Worm (Caenorhabditis elegans) whole organism, L1 larva: ENCODE results near the gene rpl-11.1.

Experiments
- C04F5.9 ChIP-seq: sonication (generic microtip); optimal IDR thresholded peaks from 2 replicates; lab custom pipeline; 2016; ENCODE audit warnings: missing genetic modification characterization, missing compliant biosample characterization
- C16A3.4 ChIP-seq: fragments of 150-350 bp; optimal IDR thresholded peaks from 2 replicates; lab custom pipeline; 2014; ENCODE audit warnings: missing biosample characterization, missing genetic modification characterization
- Y116A8C.19 ChIP-seq: sonication (generic microtip); optimal IDR thresholded peaks from 2 replicates; lab custom pipeline; 2016; ENCODE audit warnings: missing compliant biosample characterization, missing genetic modification characterization, borderline replicate concordance
- aha-1 ChIP-seq: fragments of 150-350 bp; optimal IDR thresholded peaks from 2 replicates; lab custom pipeline; 2014; ENCODE audit warnings: missing biosample characterization, missing genetic modification characterization
- alr-1 ChIP-seq: fragments of 200-800 bp; sonication (Bioruptor generic); optimal IDR thresholded peaks from 2 replicates; lab custom pipeline; 2018; ENCODE audit warnings: borderline replicate concordance, mild to moderate bottlenecking, missing genetic modification characterization, missing compliant biosample characterization
- aly-2 ChIP-seq: fragments of 150-350 bp; optimal IDR thresholded peaks from 2 replicates; lab custom pipeline; 2014; ENCODE audit warnings: missing biosample characterization, missing genetic modification characterization
- ama-1 ChIP-seq: fragments of 150-350 bp; optimal IDR thresholded peaks from 2 replicates; lab custom pipeline; 2014
- blmp-1 ChIP-seq: fragments of 150-350 bp; optimal IDR thresholded peaks from 2 replicates; lab custom pipeline; 2014; ENCODE audit warnings: missing biosample characterization, missing genetic modification characterization
- ceh-90 ChIP-seq: sonication (generic microtip); optimal IDR thresholded peaks from 2 replicates; lab custom pipeline; 2016; ENCODE audit warnings: missing genetic modification characterization, missing compliant biosample characterization
- efl-1 ChIP-seq, 4 experiments: fragments of 150-350 bp; optimal IDR thresholded peaks in 3 of 4; peaks in 1 of 4; 1 replicate in 1 of 4; 2 replicates in 3 of 4; lab custom pipeline; 2014; ENCODE audit warnings: missing biosample characterization in 2 of 4, missing genetic modification characterization in 2 of 4, missing genetic modification reagents in 2 of 4
- efl-3 ChIP-seq: fragments of 200-800 bp; sonication (Bioruptor generic); optimal IDR thresholded peaks from 2 replicates; lab custom pipeline; 2018; ENCODE audit warnings: mild to moderate bottlenecking, missing genetic modification characterization, missing compliant biosample characterization
- egl-27 ChIP-seq, 2 experiments: fragments of 150-350 bp in 1 of 2; sonication (generic microtip); optimal IDR thresholded peaks; 3 replicates each; lab custom pipeline; 2017 to 2018; ENCODE audit warnings: missing biosample characterization in 2 of 2, missing genetic modification characterization in 2 of 2, missing genetic modification reagents in 2 of 2
- elt-2 ChIP-seq: sonication (generic microtip); optimal IDR thresholded peaks from 2 replicates; lab custom pipeline; 2016; ENCODE audit warnings: missing genetic modification characterization, mild to moderate bottlenecking, inconsistent platforms, missing compliant biosample characterization, missing genetic modification reagents
- elt-3 ChIP-seq, 6 experiments: fragments of 150-350 bp in 1 of 6; sonication (generic microtip); optimal IDR thresholded peaks; 2 replicates each; lab custom pipeline; 2017 to 2018; ENCODE audit warnings: missing biosample characterization in 6 of 6, missing genetic modification characterization in 6 of 6, inconsistent platforms in 1 of 6
- fkh-10 ChIP-seq: sonication (generic microtip); optimal IDR thresholded peaks from 2 replicates; lab custom pipeline; 2017; ENCODE audit warnings: missing biosample characterization, missing genetic modification reagents, missing genetic modification characterization
- fkh-8 ChIP-seq: sonication (generic microtip); optimal IDR thresholded peaks from 2 replicates; lab custom pipeline; 2016; ENCODE audit warnings: mild to moderate bottlenecking, missing genetic modification characterization, missing compliant biosample characterization
- fos-1 ChIP-seq: fragments of 150-350 bp; optimal IDR thresholded peaks from 2 replicates; lab custom pipeline; 2014; ENCODE audit warnings: missing biosample characterization, missing genetic modification characterization
- grh-1 ChIP-seq: fragments of 200-800 bp; sonication (Bioruptor generic); IDR thresholded peaks from 2 replicates; pipeline ENCODE4 v1.3.6; 2022; ENCODE audit warnings: missing genetic modification reagents, missing genetic modification characterization, missing compliant biosample characterization
- hlh-4 ChIP-seq: sonication (generic microtip); optimal IDR thresholded peaks from 2 replicates; lab custom pipeline; 2016; ENCODE audit warnings: mild to moderate bottlenecking, missing genetic modification characterization, missing compliant biosample characterization
- hpl-2 ChIP-seq: fragments of 150-350 bp; optimal IDR thresholded peaks from 2 replicates; lab custom pipeline; 2014; ENCODE audit warnings: missing biosample characterization, missing genetic modification reagents, missing genetic modification characterization
- isw-1 ChIP-seq: fragments of 200-800 bp; sonication (Bioruptor generic); IDR thresholded peaks from 2 replicates; pipeline ENCODE4 v1.3.6; 2022; ENCODE audit warnings: missing genetic modification characterization, missing compliant biosample characterization
- jun-1 ChIP-seq: fragments of 150-350 bp; optimal IDR thresholded peaks from 2 replicates; lab custom pipeline; 2014; ENCODE audit warnings: missing biosample characterization, missing genetic modification reagents, missing genetic modification characterization
- lin-15B ChIP-seq: fragments of 150-350 bp; sonication (generic microtip); optimal IDR thresholded peaks from 3 replicates; lab custom pipeline; 2014; ENCODE audit warnings: missing biosample characterization, missing genetic modification characterization
- lsy-2 ChIP-seq, 2 experiments: fragments of 150-350 bp; optimal IDR thresholded peaks; 2 replicates each; lab custom pipeline; 2014; ENCODE audit warnings: missing biosample characterization in 2 of 2, missing genetic modification characterization in 2 of 2
- mdl-1 ChIP-seq, 2 experiments: fragments of 150-350 bp; optimal IDR thresholded peaks; 2 replicates each; lab custom pipeline; 2014 to 2017; ENCODE audit warnings: missing biosample characterization in 2 of 2, missing genetic modification characterization in 2 of 2, inconsistent platforms in 1 of 2
- mef-2 ChIP-seq: fragments of 150-350 bp; optimal IDR thresholded peaks from 2 replicates; lab custom pipeline; 2014; ENCODE audit warnings: missing biosample characterization, missing genetic modification characterization
- mep-1 ChIP-seq: fragments of 150-350 bp; optimal IDR thresholded peaks from 2 replicates; lab custom pipeline; 2014; ENCODE audit warnings: missing biosample characterization, missing genetic modification characterization
- nhr-20 ChIP-seq: sonication (generic microtip); optimal IDR thresholded peaks from 2 replicates; lab custom pipeline; 2016; ENCODE audit warnings: mild to moderate bottlenecking, missing genetic modification characterization, missing compliant biosample characterization
- nhr-28 ChIP-seq: fragments of 150-350 bp; optimal IDR thresholded peaks from 2 replicates; lab custom pipeline; 2014; ENCODE audit warnings: missing biosample characterization, missing genetic modification characterization
- nhr-47 ChIP-seq: sonication (generic microtip); optimal IDR thresholded peaks from 2 replicates; lab custom pipeline; 2016; ENCODE audit warnings: mild to moderate bottlenecking, missing genetic modification characterization, moderate library complexity, missing compliant biosample characterization
- nhr-71 ChIP-seq: sonication (generic microtip); optimal IDR thresholded peaks from 2 replicates; lab custom pipeline; 2016; ENCODE audit warnings: mild to moderate bottlenecking, missing genetic modification characterization, moderate library complexity, missing compliant biosample characterization
- nhr-76 ChIP-seq: sonication (generic microtip); optimal IDR thresholded peaks from 2 replicates; lab custom pipeline; 2017; ENCODE audit warnings: missing biosample characterization, missing genetic modification characterization
- nhr-77 ChIP-seq: fragments of 150-350 bp; optimal IDR thresholded peaks from 2 replicates; lab custom pipeline; 2014; ENCODE audit warnings: missing biosample characterization, missing genetic modification characterization
- nhr-85 ChIP-seq: sonication (generic microtip); peaks from one replicate; lab custom pipeline; 2016; ENCODE audit warnings: missing genetic modification characterization, inconsistent platforms, missing compliant biosample characterization
- pag-3 ChIP-seq: sonication (generic microtip); optimal IDR thresholded peaks from 2 replicates; lab custom pipeline; 2017; ENCODE audit warnings: missing genetic modification characterization, mild to moderate bottlenecking, missing compliant biosample characterization, antibody characterized with exemption, borderline replicate concordance; ENCODE audit not compliant: insufficient read depth
- pqm-1 ChIP-seq: sonication (generic microtip); optimal IDR thresholded peaks from 3 replicates; lab custom pipeline; 2017; ENCODE audit warnings: missing biosample characterization, missing genetic modification characterization
- rnt-1 ChIP-seq: sonication (generic microtip); optimal IDR thresholded peaks from 2 replicates; lab custom pipeline; 2016; ENCODE audit warnings: mild to moderate bottlenecking, missing genetic modification characterization, moderate library complexity, missing compliant biosample characterization
- skn-1 ChIP-seq: fragments of 150-350 bp; optimal IDR thresholded peaks from 2 replicates; lab custom pipeline; 2014; ENCODE audit warnings: missing biosample characterization, missing genetic modification characterization
- snu-23 ChIP-seq: sonication (generic microtip); optimal IDR thresholded peaks from 2 replicates; lab custom pipeline; 2016; ENCODE audit warnings: missing genetic modification characterization, missing compliant biosample characterization
- sptf-1 ChIP-seq: fragments of 150-350 bp; optimal IDR thresholded peaks from 2 replicates; lab custom pipeline; 2014; ENCODE audit warnings: missing biosample characterization, missing genetic modification characterization
- sup-37 ChIP-seq: fragments of 200-800 bp; sonication (Bioruptor generic); optimal IDR thresholded peaks from 2 replicates; lab custom pipeline; 2018; ENCODE audit warnings: mild to moderate bottlenecking, missing genetic modification characterization, missing compliant biosample characterization
- swsn-7 ChIP-seq: sonication (generic microtip); optimal IDR thresholded peaks from 2 replicates; lab custom pipeline; 2016; ENCODE audit warnings: missing genetic modification characterization, missing compliant biosample characterization
- tbx-2 ChIP-seq: sonication (generic microtip); optimal IDR thresholded peaks from 2 replicates; lab custom pipeline; 2016; ENCODE audit warnings: missing genetic modification characterization, missing compliant biosample characterization
- tlp-1 ChIP-seq: fragments of 150-350 bp; optimal IDR thresholded peaks from 2 replicates; lab custom pipeline; 2014; ENCODE audit warnings: missing biosample characterization, missing genetic modification characterization
- unc-130 ChIP-seq: fragments of 150-350 bp; optimal IDR thresholded peaks from 2 replicates; lab custom pipeline; 2017; ENCODE audit warnings: missing biosample characterization, missing genetic modification characterization, inconsistent platforms
- vab-15 ChIP-seq: sonication (generic microtip); optimal IDR thresholded peaks from 2 replicates; lab custom pipeline; 2017; ENCODE audit warnings: missing genotype, mild to moderate bottlenecking, missing genetic modification characterization, missing compliant biosample characterization
- xbp-1 ChIP-seq: sonication (generic microtip); optimal IDR thresholded peaks from 2 replicates; lab custom pipeline; 2016; ENCODE audit warnings: missing genetic modification characterization, missing compliant biosample characterization
- zag-1 ChIP-seq: fragments of 150-350 bp; optimal IDR thresholded peaks from 2 replicates; lab custom pipeline; 2014; ENCODE audit warnings: missing biosample characterization, missing genetic modification characterization
- zip-4 ChIP-seq: fragments of 200-800 bp; sonication (Bioruptor generic); optimal IDR thresholded peaks from 2 replicates; lab custom pipeline; 2018; ENCODE audit warnings: mild to moderate bottlenecking, missing genetic modification characterization, moderate library complexity, missing compliant biosample characterization
- ztf-11 ChIP-seq, 2 experiments: sonication (generic microtip); optimal IDR thresholded peaks; 2 replicates each; lab custom pipeline; 2016 to 2017; ENCODE audit warnings: missing genetic modification characterization in 2 of 2, missing biosample characterization in 1 of 2, missing compliant biosample characterization in 1 of 2

The rpl-11.1 gene

ce11 chrV:3581034-3581433, 4.8 kb downstream of the rpl-11.1 start:
- TF ChIP-seq mdl-1 (tag; optimal IDR thresholded peaks at IDR 0.05; lab: Kevin White, UChicago), result peak in 1 of 2 experiments; percentile 9
- TF ChIP-seq sup-37 (GFP tag; lab: Kevin White, UChicago), result no peak
- peak; percentile 6 for TF ChIP-seq nhr-71 (tag; lab: Kevin White, UChicago)
- TF ChIP-seq, all 84 proteins: peak for 2

DNA sequence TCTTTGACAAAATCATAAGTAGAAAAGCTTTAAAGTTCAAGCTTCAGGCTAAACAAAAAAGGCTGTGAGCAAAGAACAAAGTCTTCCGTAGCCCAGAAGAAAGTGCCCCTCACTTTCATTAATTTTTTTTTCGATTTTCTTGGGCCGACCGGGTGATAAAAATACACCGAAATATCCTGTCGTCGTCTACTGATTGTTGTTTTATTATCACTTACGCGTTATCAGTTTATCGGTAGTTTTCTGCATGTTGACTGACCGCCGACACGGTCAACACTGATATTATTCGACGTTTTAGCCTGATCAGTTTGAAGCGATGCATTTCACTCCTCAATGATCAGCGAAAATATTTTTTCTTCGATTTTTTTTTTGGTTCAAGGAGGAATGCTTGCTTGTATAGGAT, 5.5 kb downstream of the rpl-11.1 start:
- TF ChIP-seq vab-15, result no peak
- no peak for TF ChIP-seq mep-1 (tag; lab: Kevin White, UChicago)
- TF ChIP-seq aly-2, result no peak
- TF ChIP-seq efl-1 (optimal IDR thresholded peaks at IDR 0.05; lab: Kevin White, UChicago), result no peak
- TF ChIP-seq efl-1 (GFP tag; optimal IDR thresholded peaks at IDR 0.05 in 1 of 2; lab: Kevin White, UChicago), result peak in 1 of 2 experiments; percentile 27
- no peak for TF ChIP-seq nhr-76 (tag; lab: Kevin White, UChicago)
- no peak for TF ChIP-seq skn-1 (tag; lab: Kevin White, UChicago)
- peak; percentile 52 for TF ChIP-seq elt-2 (tag; lab: Kevin White, UChicago)
- TF ChIP-seq sptf-1 (tag; lab: Kevin White, UChicago), result no peak
- no peak for TF ChIP-seq Y116A8C.19
- TF ChIP-seq ztf-11 (tag; optimal IDR thresholded peaks at IDR 0.05; lab: Kevin White, UChicago), result no peak
- TF ChIP-seq fkh-10 (GFP tag; lab: Kevin White, UChicago), result no peak
- TF ChIP-seq hpl-2 (GFP tag; lab: Kevin White, UChicago), result no peak
- no peak for TF ChIP-seq snu-23
- no peak for TF ChIP-seq fos-1 (tag; lab: Kevin White, UChicago)
- TF ChIP-seq blmp-1 (tag; lab: Kevin White, UChicago), result peak; percentile 52
- no peak for TF ChIP-seq pqm-1
- no peak for TF ChIP-seq pag-3 (tag; lab: Kevin White, UChicago)
- no peak for TF ChIP-seq nhr-28
- no peak for TF ChIP-seq zag-1
- no peak for TF ChIP-seq ama-1 (lab: Kevin White, UChicago)
- TF ChIP-seq elt-3 (tag; optimal IDR thresholded peaks at IDR 0.05; lab: Kevin White, UChicago), result peak in 2 of 6 experiments; percentile 8 to 39
- TF ChIP-seq nhr-20 (tag; lab: Kevin White, UChicago), result no peak
- no peak for TF ChIP-seq jun-1 (tag; lab: Kevin White, UChicago)
- no peak for TF ChIP-seq isw-1
- TF ChIP-seq, all 84 proteins: peak for 4

- TF ChIP-seq alr-1 (tag; lab: Kevin White, UChicago) (no peak), egl-27 (tag; optimal IDR thresholded peaks at IDR 0.05; lab: Kevin White, UChicago) (no peak), nhr-71 (tag; lab: Kevin White, UChicago) (peak; percentile 73), tlp-1 (no peak), snu-23 (peak; percentile 68), ceh-90 (tag; lab: Kevin White, UChicago) (no peak), rnt-1 (peak; percentile 55), nhr-47 (tag; lab: Kevin White, UChicago) (peak; percentile 35), zip-4 (no peak), skn-1 (tag; lab: Kevin White, UChicago) (peak; percentile 27), Y116A8C.19 (no peak), aha-1 (tag; lab: Kevin White, UChicago) (no peak), nhr-85 (tag; lab: Kevin White, UChicago) (peak; percentile 57), lsy-2 (tag; optimal IDR thresholded peaks at IDR 0.05; lab: Kevin White, UChicago) (peak; percentile 42 to 64), hlh-4 (no peak), jun-1 (tag; lab: Kevin White, UChicago) (no peak), swsn-7 (peak; percentile 32), xbp-1 (tag; lab: Kevin White, UChicago) (peak; percentile 8), grh-1 (GFP tag; lab: Robert Waterston, UW) (no peak), aly-2 (no peak), C04F5.9 (tag; lab: Kevin White, UChicago) (no peak), ztf-11 (tag; optimal IDR thresholded peaks at IDR 0.05; lab: Kevin White, UChicago) (no peak), tbx-2 (peak; percentile 23), fkh-8 (tag; lab: Kevin White, UChicago) (peak; percentile 15), lin-15B (peak; percentile 86), nhr-77 (tag; lab: Kevin White, UChicago) (peak; percentile 25), unc-130 (tag; lab: Kevin White, UChicago) (peak; percentile 16), C16A3.4 (tag; lab: Kevin White, UChicago) (peak; percentile 15), mef-2 (no peak), efl-3 (GFP tag; lab: Kevin White, UChicago) (no peak)
Measured at ce11 chrV:3579795-3580194, 6.1 kb downstream of the rpl-11.1 start.
